Fruit fly (Drosophila melanogaster): ENCODE results near the gene CG3386.

Gene CG3386

dm6 chr3L:645426-646036 is 36.7 kb downstream of the CG3386 start:
- TF ChIP-seq fd64A (GFP tag; optimal IDR thresholded peaks at IDR 0.05) (no peak), hkb (optimal IDR thresholded peaks at IDR 0.05) (no peak), hkb (GFP tag; IDR thresholded peaks at IDR 0.05) (0 out of 2 replicates have a peak, but pooled peaks have one; percentile 11), twi (tag; optimal IDR thresholded peaks at IDR 0.05) (peak; percentile 30), CG2889 (GFP tag; IDR thresholded peaks at IDR 0.05) (no peak), ttk (GFP tag; IDR thresholded peaks at IDR 0.05) (0 out of 2 replicates have a peak, but pooled peaks have one; percentile 28), kni (GFP tag; optimal IDR thresholded peaks at IDR 0.05) (peak; percentile 27), crol (GFP tag; IDR thresholded peaks at IDR 0.05) (peak; percentile 84), CG32532 (GFP tag; IDR thresholded peaks at IDR 0.05) (0 out of 2 replicates have a peak, but pooled peaks have one; percentile 10), chm (GFP tag; IDR thresholded peaks at IDR 0.05) (peak; percentile 10; the same call in 1 of the 2 replicates), scrt (GFP tag; optimal IDR thresholded peaks at IDR 0.05) (peak; percentile 36), so (GFP tag; IDR thresholded peaks at IDR 0.05) (no peak), gsb-n (tag; optimal IDR thresholded peaks at IDR 0.05) (peak; percentile 64), Deaf1 (tag; optimal IDR thresholded peaks at IDR 0.05) (peak; percentile 37), CG10321 (GFP tag; IDR thresholded peaks at IDR 0.05) (no peak), sqz (GFP tag; optimal IDR thresholded peaks at IDR 0.05) (peak; percentile 39), CG9727 (GFP tag; optimal IDR thresholded peaks at IDR 0.05) (no peak), CG18011 (GFP tag; optimal IDR thresholded peaks at IDR 0.05) (peak; percentile 45), pros (GFP tag; optimal IDR thresholded peaks at IDR 0.05) (peak; percentile 73), C15 (GFP tag; IDR thresholded peaks at IDR 0.05) (no peak), corto (GFP tag; optimal IDR thresholded peaks at IDR 0.05) (no peak), CG2120 (GFP tag; optimal IDR thresholded peaks at IDR 0.05) (no peak), ken (GFP tag; IDR thresholded peaks at IDR 0.05) (0 out of 3 replicates have a peak, but pooled peaks have one; percentile 15), HLHmδ (GFP tag; optimal IDR thresholded peaks at IDR 0.05) (no peak), otp (GFP tag; IDR thresholded peaks at IDR 0.05) (0 out of 3 replicates have a peak, but pooled peaks have one; percentile 37), Sin3A (optimal IDR thresholded peaks at IDR 0.05) (no peak), CG13894 (tag; optimal IDR thresholded peaks at IDR 0.05) (peak; percentile 97)

- TF ChIP-seq slp2 (GFP tag; optimal IDR thresholded peaks at IDR 0.05) (peak; percentile 88), Xrp1 (GFP tag; IDR thresholded peaks at IDR 0.05) (peak; percentile 95), Sox100B (GFP tag; optimal IDR thresholded peaks at IDR 0.05) (peak; percentile 82), tup (GFP tag; optimal IDR thresholded peaks at IDR 0.05) (peak; percentile 76), danr (GFP tag; IDR thresholded peaks at IDR 0.05) (peak; percentile 35; the same call in 1 of the 2 replicates), D19B (GFP tag; optimal IDR thresholded peaks at IDR 0.05) (peak; percentile 3), CG16779 (GFP tag; IDR thresholded peaks at IDR 0.05) (0 out of 2 replicates have a peak, but pooled peaks have one; percentile 48), pb (GFP tag; optimal IDR thresholded peaks at IDR 0.05) (peak; percentile 66), tio (GFP tag; optimal IDR thresholded peaks at IDR 0.05) (no peak), bigmax (GFP tag; optimal IDR thresholded peaks at IDR 0.05) (no peak), Ptx1 (GFP tag; IDR thresholded peaks at IDR 0.05) (peak; percentile 92), Hmr (GFP tag; optimal IDR thresholded peaks at IDR 0.05) (peak; percentile 63), nerfin-1 (tag; optimal IDR thresholded peaks at IDR 0.05) (peak; percentile 83), Hr78 (GFP tag; optimal IDR thresholded peaks at IDR 0.05) (peak in 1 of 2 experiments; percentile 60), Hey (tag; optimal IDR thresholded peaks at IDR 0.05) (no peak), tap (tag; optimal IDR thresholded peaks at IDR 0.05) (peak; percentile 83), eve (GFP tag; optimal IDR thresholded peaks at IDR 0.05) (no peak), psq (GFP tag; optimal IDR thresholded peaks at IDR 0.05) (peak; percentile 65), Spps (tag; optimal IDR thresholded peaks at IDR 0.05) (peak; percentile 56), Sin3A (optimal IDR thresholded peaks at IDR 0.05) (no peak), Scr (GFP tag; IDR thresholded peaks at IDR 0.05; ENCODE audit: partially characterized antibody) (no peak), odd (GFP tag; optimal IDR thresholded peaks at IDR 0.05) (peak; percentile 75), Lhr (GFP tag; optimal IDR thresholded peaks at IDR 0.05) (peak; percentile 76)
Observed at dm6 chr3L:644111-644718, 38.1 kb downstream of the CG3386 start.
